Worm (Caenorhabditis elegans): Measurements from ENCODE around the gene mam-5.

mam-5 gene

ce11 chrV:9970119-9970518 lies 17.6 kb downstream of the mam-5 start (continued):
- TF ChIP-seq mxl-2 (GFP tag; conservative IDR thresholded peaks at IDR 0.05) (peak; percentile 74), ztf-11 (tag; optimal IDR thresholded peaks at IDR 0.05) (no peak), hmg-1.1 (GFP tag; IDR thresholded peaks at IDR 0.05) (peak; percentile 93), lin-38 (GFP tag; IDR thresholded peaks at IDR 0.05) (peak; percentile 87), ceh-82 (tag; optimal IDR thresholded peaks at IDR 0.05) (no peak), egl-27 (tag; optimal IDR thresholded peaks at IDR 0.05) (no peak), nhr-6 (tag; optimal IDR thresholded peaks at IDR 0.05) (peak; percentile 17), nhr-237 (tag; optimal IDR thresholded peaks at IDR 0.05) (no peak), egl-43 (GFP tag; IDR thresholded peaks at IDR 0.05) (peak; percentile 99), lin-15B (tag; optimal IDR thresholded peaks at IDR 0.05) (no peak), dmd-6 (GFP tag; IDR thresholded peaks at IDR 0.05) (peak; percentile 69), vab-7 (GFP tag; IDR thresholded peaks at IDR 0.05) (peak; percentile 98), ctbp-1 (GFP tag; IDR thresholded peaks at IDR 0.05) (peak; percentile 86), zfp-3 (GFP tag; conservative IDR thresholded peaks at IDR 0.05) (peak; percentile 79), snpc-4 (tag; optimal IDR thresholded peaks at IDR 0.05) (no peak), Y5F2A.4 (GFP tag; optimal IDR thresholded peaks at IDR 0.05) (peak; percentile 92), nhr-77 (tag; optimal IDR thresholded peaks at IDR 0.05) (peak; percentile 22), ceh-44 (GFP tag; IDR thresholded peaks at IDR 0.05) (peak; percentile 79), lin-29 (GFP tag; IDR thresholded peaks at IDR 0.05) (peak; percentile 57; the same call in 1 of the 2 replicates), rbr-2 (tag; optimal IDR thresholded peaks at IDR 0.05) (peak; percentile 82), cey-2 (tag; optimal IDR thresholded peaks at IDR 0.05; ENCODE audit: borderline replicate concordance, insufficient read depth) (no peak), set-16 (GFP tag; IDR thresholded peaks at IDR 0.05) (peak; percentile 73), mdt-29 (GFP tag; IDR thresholded peaks at IDR 0.05) (peak; percentile 74; the same call in 1 of the 2 replicates), spr-1 (tag; optimal IDR thresholded peaks at IDR 0.05) (peak; percentile 88)

DNA sequence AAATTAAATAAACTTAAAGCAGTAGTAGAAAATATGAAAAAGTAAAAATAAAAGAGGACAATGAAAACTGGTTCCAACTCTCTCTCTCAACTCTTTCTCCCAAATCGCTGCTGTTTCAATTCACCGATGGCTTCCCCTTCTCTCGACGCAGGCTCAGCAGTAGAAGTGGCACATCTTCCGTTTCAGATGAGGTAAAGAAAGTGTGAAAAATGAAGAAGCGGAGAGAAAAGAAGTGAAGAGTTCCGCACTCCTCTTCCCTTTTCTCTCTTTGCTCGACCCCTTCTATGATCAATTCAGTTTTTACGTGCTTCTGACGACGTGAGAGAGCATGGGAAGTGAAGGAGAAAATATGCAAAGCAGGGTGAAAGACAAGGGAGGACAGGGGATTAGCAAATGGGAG lies 21.8 kb downstream of the mam-5 start:
- TF ChIP-seq nhr-48 (tag; optimal IDR thresholded peaks at IDR 0.05) (no peak), nhr-6 (tag; optimal IDR thresholded peaks at IDR 0.05) (no peak), lin-29 (GFP tag; IDR thresholded peaks at IDR 0.05) (no peak), dve-1 (tag; optimal IDR thresholded peaks at IDR 0.05; ENCODE audit: insufficient read depth) (no peak), zfp-2 (tag; optimal IDR thresholded peaks at IDR 0.05) (no peak), set-16 (GFP tag; IDR thresholded peaks at IDR 0.05) (0 out of 2 replicates have a peak, but pooled peaks have one; percentile 6), hmg-1.1 (GFP tag; IDR thresholded peaks at IDR 0.05) (0 out of 2 replicates have a peak, but pooled peaks have one; percentile 26), spr-3 (GFP tag; optimal IDR thresholded peaks at IDR 0.05) (no peak), lsy-2 (tag; optimal IDR thresholded peaks at IDR 0.05) (peak in 1 of 2 experiments; percentile 30), attf-4 (tag; optimal IDR thresholded peaks at IDR 0.05) (no peak), daf-19 (GFP tag; conservative IDR thresholded peaks at IDR 0.05) (no peak), tra-1 (GFP tag; IDR thresholded peaks at IDR 0.05) (no peak), lir-3 (tag; optimal IDR thresholded peaks at IDR 0.05) (no peak), hlh-30 (tag; optimal IDR thresholded peaks at IDR 0.05; ENCODE audit: insufficient read depth) (no peak), ctbp-1 (GFP tag; IDR thresholded peaks at IDR 0.05) (0 out of 2 replicates have a peak, but pooled peaks have one; percentile 37), dmd-8 (GFP tag; IDR thresholded peaks at IDR 0.05) (no peak), T26A8.4 (GFP tag; IDR thresholded peaks at IDR 0.05) (no peak), ZK546.5 (tag; optimal IDR thresholded peaks at IDR 0.05) (no peak), Y48G9A.11 (GFP tag; IDR thresholded peaks at IDR 0.05) (no peak), unc-62 (GFP tag; optimal IDR thresholded peaks at IDR 0.05 in 1 of 2) (peak in 1 of 2 experiments; percentile 91), unc-62 (tag; optimal IDR thresholded peaks at IDR 0.05) (no peak), nhr-28 (tag; optimal IDR thresholded peaks at IDR 0.05) (no peak), nhr-41 (GFP tag; IDR thresholded peaks at IDR 0.05) (no peak), mdl-1 (tag; optimal IDR thresholded peaks at IDR 0.05) (no peak), php-3 (GFP tag; IDR thresholded peaks at IDR 0.05) (no peak), nhr-42 (GFP tag; IDR thresholded peaks at IDR 0.05) (no peak), unc-39 (tag; optimal IDR thresholded peaks at IDR 0.05) (no peak), rbr-2 (tag; optimal IDR thresholded peaks at IDR 0.05) (peak; percentile 25), mxl-3 (GFP tag; optimal IDR thresholded peaks at IDR 0.05) (no peak), F37D6.2 (tag; optimal IDR thresholded peaks at IDR 0.05) (no peak), ceh-82 (tag; optimal IDR thresholded peaks at IDR 0.05) (no peak), duxl-1 (tag; optimal IDR thresholded peaks at IDR 0.05; ENCODE audit: poor library complexity) (no peak), aha-1 (tag) (no peak), pqm-1 (tag; optimal IDR thresholded peaks at IDR 0.05) (no peak)
